Worm (Caenorhabditis elegans) whole organism, L3 larva: Measurements from ENCODE around the gene C29F7.2.

Source experiments
- elt-1 ChIP-seq: fragments of 150-350 bp; optimal IDR thresholded peaks from 2 replicates; lab custom pipeline; 2014; ENCODE audit warnings: missing biosample characterization, missing genetic modification characterization
- fkh-10 ChIP-seq: sonication (generic microtip); optimal IDR thresholded peaks from 2 replicates; lab custom pipeline; 2017; ENCODE audit warnings: missing biosample characterization, missing genetic modification reagents, missing genetic modification characterization
- nfya-1 ChIP-seq: sonication (generic microtip); optimal IDR thresholded peaks from 2 replicates; lab custom pipeline; 2017; ENCODE audit warnings: missing genetic modification characterization, mild to moderate bottlenecking, missing compliant biosample characterization, antibody characterized with exemption, moderate library complexity; ENCODE audit not compliant: insufficient read depth
- nhr-11 ChIP-seq: fragments of 150-350 bp; optimal IDR thresholded peaks from 2 replicates; lab custom pipeline; 2014; ENCODE audit warnings: missing biosample characterization, missing genetic modification characterization
- nhr-25 ChIP-seq: sonication (generic microtip); optimal IDR thresholded peaks from 2 replicates; lab custom pipeline; 2017; ENCODE audit warnings: missing biosample characterization, missing genetic modification characterization
- zag-1 ChIP-seq: fragments of 150-350 bp; optimal IDR thresholded peaks from 2 replicates; lab custom pipeline; 2014; ENCODE audit warnings: missing biosample characterization, missing genetic modification characterization

ce11 chrX:13462519-13462918 lies 46.6 kb downstream of the C29F7.2 start, which contains the start of gene F02D10.3:
- TF ChIP-seq nhr-25 (tag; lab: Kevin White, UChicago), result no peak
- TF ChIP-seq fkh-10, result no peak
- TF ChIP-seq zag-1 (tag; lab: Kevin White, UChicago), result no peak
- no peak for TF ChIP-seq nhr-11 (tag; lab: Kevin White, UChicago)
- TF ChIP-seq nfya-1 (tag; lab: Kevin White, UChicago), result no peak
- TF ChIP-seq elt-1 (tag; lab: Kevin White, UChicago), result no peak
